Worm (Caenorhabditis elegans) whole organism, mixed stage, embryonic: ENCODE data around the gene rps-3.

Source experiments
- M03D4.4 ChIP-seq: sonication (generic microtip); optimal IDR thresholded peaks from 2 replicates; lab custom pipeline; 2017; ENCODE audit warnings: mild to moderate bottlenecking, missing genetic modification characterization, missing compliant biosample characterization
- bed-3 ChIP-seq: fragments of 200-800 bp; sonication (Bioruptor generic); optimal IDR thresholded peaks from 3 replicates; lab custom pipeline; 2018; ENCODE audit warnings: mild to moderate bottlenecking, missing genetic modification characterization, moderate library complexity, missing compliant biosample characterization
- blmp-1 ChIP-seq: fragments of 150-350 bp; optimal IDR thresholded peaks from 2 replicates; lab custom pipeline; 2014; ENCODE audit warnings: missing biosample characterization, missing genetic modification characterization
- ceh-39 ChIP-seq: fragments of 150-350 bp; optimal IDR thresholded peaks from 2 replicates; lab custom pipeline; 2014; ENCODE audit warnings: missing biosample characterization, missing genetic modification characterization
- ceh-43 ChIP-seq: fragments of 200-800 bp; sonication (Bioruptor generic); optimal IDR thresholded peaks from 2 replicates; lab custom pipeline; 2018; ENCODE audit warnings: mild to moderate bottlenecking, missing genetic modification characterization, moderate library complexity, missing compliant biosample characterization
- ceh-83 ChIP-seq: fragments of 200-800 bp; sonication (Bioruptor generic); optimal IDR thresholded peaks from 2 replicates; lab custom pipeline; 2018; ENCODE audit warnings: mild to moderate bottlenecking, missing genetic modification characterization, missing compliant biosample characterization
- ces-1 ChIP-seq: fragments of 150-350 bp; optimal IDR thresholded peaks from 2 replicates; lab custom pipeline; 2014; ENCODE audit warnings: missing biosample characterization, missing genetic modification reagents, missing genetic modification characterization
- cnd-1 ChIP-seq: fragments of 200-800 bp; sonication (Bioruptor generic); optimal IDR thresholded peaks from 2 replicates; lab custom pipeline; 2018; ENCODE audit warnings: mild to moderate bottlenecking, missing genetic modification characterization, missing compliant biosample characterization
- drap-1 ChIP-seq: fragments of 200-800 bp; sonication (Bioruptor generic); optimal IDR thresholded peaks from 3 replicates; lab custom pipeline; 2018; ENCODE audit warnings: mild to moderate bottlenecking, missing genetic modification characterization, missing compliant biosample characterization
- elt-1 ChIP-seq: sonication (generic microtip); optimal IDR thresholded peaks from 2 replicates; lab custom pipeline; 2017; ENCODE audit warnings: missing genetic modification characterization, mild to moderate bottlenecking, missing compliant biosample characterization, antibody characterized with exemption, moderate library complexity, borderline replicate concordance; ENCODE audit not compliant: insufficient read depth
- elt-3 ChIP-seq: fragments of 150-350 bp; optimal IDR thresholded peaks from 2 replicates; lab custom pipeline; 2014; ENCODE audit warnings: missing biosample characterization, missing genetic modification characterization
- flh-1 ChIP-seq: fragments of 200-800 bp; sonication (Bioruptor generic); optimal IDR thresholded peaks from 2 replicates; lab custom pipeline; 2018; ENCODE audit warnings: mild to moderate bottlenecking, missing genetic modification characterization, moderate library complexity, missing compliant biosample characterization
- ham-2 ChIP-seq: fragments of 200-800 bp; sonication (Bioruptor generic); optimal IDR thresholded peaks from 2 replicates; lab custom pipeline; 2018; ENCODE audit warnings: mild to moderate bottlenecking, missing genetic modification characterization, missing compliant biosample characterization
- hlh-1 ChIP-seq: fragments of 150-350 bp; optimal IDR thresholded peaks from 2 replicates; lab custom pipeline; 2014; ENCODE audit warnings: missing biosample characterization, missing genetic modification reagents, missing genetic modification characterization
- lin-13 ChIP-seq: fragments of 150-350 bp; optimal IDR thresholded peaks from 2 replicates; lab custom pipeline; 2014; ENCODE audit warnings: missing biosample characterization, missing genetic modification characterization
- lin-32 ChIP-seq: fragments of 200-800 bp; sonication (Bioruptor generic); optimal IDR thresholded peaks from 2 replicates; lab custom pipeline; 2018; ENCODE audit warnings: mild to moderate bottlenecking, missing genetic modification characterization, missing compliant biosample characterization
- lsy-2 ChIP-seq: fragments of 150-350 bp; optimal IDR thresholded peaks from 2 replicates; lab custom pipeline; 2014; ENCODE audit warnings: missing biosample characterization, missing genetic modification characterization
- mab-5 ChIP-seq: fragments of 150-350 bp; optimal IDR thresholded peaks from 2 replicates; lab custom pipeline; 2014; ENCODE audit warnings: missing biosample characterization, missing genetic modification characterization
- mep-1 ChIP-seq: fragments of 150-350 bp; optimal IDR thresholded peaks from 2 replicates; lab custom pipeline; 2017; ENCODE audit warnings: missing biosample characterization, missing genetic modification reagents, missing genetic modification characterization, inconsistent platforms
- mls-2 ChIP-seq: sonication (generic microtip); optimal IDR thresholded peaks from 2 replicates; lab custom pipeline; 2016; ENCODE audit warnings: mild to moderate bottlenecking, missing genetic modification characterization, moderate library complexity, missing compliant biosample characterization
- nhr-12 ChIP-seq: fragments of 150-350 bp; optimal IDR thresholded peaks from 2 replicates; lab custom pipeline; 2014; ENCODE audit warnings: missing biosample characterization, missing genetic modification characterization
- nhr-2 ChIP-seq: fragments of 150-350 bp; optimal IDR thresholded peaks from 2 replicates; lab custom pipeline; 2014; ENCODE audit warnings: missing biosample characterization, missing genetic modification characterization
- nhr-237 ChIP-seq: fragments of 150-350 bp; optimal IDR thresholded peaks from 2 replicates; lab custom pipeline; 2014; ENCODE audit warnings: missing biosample characterization, missing genetic modification characterization
- nhr-28 ChIP-seq: fragments of 150-350 bp; optimal IDR thresholded peaks from 2 replicates; lab custom pipeline; 2014; ENCODE audit warnings: missing biosample characterization, missing genetic modification characterization
- nhr-76 ChIP-seq: sonication (generic microtip); optimal IDR thresholded peaks from 2 replicates; lab custom pipeline; 2017; ENCODE audit warnings: missing biosample characterization, missing genetic modification characterization
- pha-4 ChIP-seq: fragments of 150-350 bp; optimal IDR thresholded peaks from 2 replicates; lab custom pipeline; 2018; ENCODE audit warnings: missing biosample characterization, missing genetic modification reagents, missing genetic modification characterization
- sem-2 ChIP-seq: fragments of 200-800 bp; sonication (Bioruptor generic); optimal IDR thresholded peaks from 2 replicates; lab custom pipeline; 2018; ENCODE audit warnings: mild to moderate bottlenecking, missing genetic modification characterization, missing compliant biosample characterization
- snpc-4 ChIP-seq: fragments of 150-350 bp; optimal IDR thresholded peaks from 2 replicates; lab custom pipeline; 2014; ENCODE audit warnings: missing biosample characterization, missing genetic modification characterization
- sptf-1 ChIP-seq: sonication (generic microtip); optimal IDR thresholded peaks from 2 replicates; lab custom pipeline; 2017; ENCODE audit warnings: mild to moderate bottlenecking, missing genetic modification characterization, moderate library complexity, missing compliant biosample characterization
- tbx-8 ChIP-seq: fragments of 200-800 bp; sonication (Bioruptor generic); optimal IDR thresholded peaks from 2 replicates; lab custom pipeline; 2018; ENCODE audit warnings: mild to moderate bottlenecking, missing genetic modification characterization, moderate library complexity, missing compliant biosample characterization
- unc-120 ChIP-seq: sonication (generic microtip); optimal IDR thresholded peaks from 2 replicates; lab custom pipeline; 2017; ENCODE audit warnings: missing genetic modification characterization, missing compliant biosample characterization; ENCODE audit not compliant: poor library complexity, severe bottlenecking
- unc-39 ChIP-seq: fragments of 150-350 bp; optimal IDR thresholded peaks from 2 replicates; lab custom pipeline; 2014; ENCODE audit warnings: missing biosample characterization, missing genetic modification characterization
- unc-62 ChIP-seq: fragments of 150-350 bp; optimal IDR thresholded peaks from 2 replicates; lab custom pipeline; 2014; ENCODE audit warnings: missing biosample characterization, missing genetic modification reagents, missing genetic modification characterization
- zip-8 ChIP-seq: fragments of 150-350 bp; optimal IDR thresholded peaks from 2 replicates; lab custom pipeline; 2014; ENCODE audit warnings: missing biosample characterization, missing genetic modification characterization
- ztf-11 ChIP-seq: fragments of 150-350 bp; optimal IDR thresholded peaks from 2 replicates; lab custom pipeline; 2014; ENCODE audit warnings: missing biosample characterization, missing genetic modification characterization

Gene rps-3

DNA sequence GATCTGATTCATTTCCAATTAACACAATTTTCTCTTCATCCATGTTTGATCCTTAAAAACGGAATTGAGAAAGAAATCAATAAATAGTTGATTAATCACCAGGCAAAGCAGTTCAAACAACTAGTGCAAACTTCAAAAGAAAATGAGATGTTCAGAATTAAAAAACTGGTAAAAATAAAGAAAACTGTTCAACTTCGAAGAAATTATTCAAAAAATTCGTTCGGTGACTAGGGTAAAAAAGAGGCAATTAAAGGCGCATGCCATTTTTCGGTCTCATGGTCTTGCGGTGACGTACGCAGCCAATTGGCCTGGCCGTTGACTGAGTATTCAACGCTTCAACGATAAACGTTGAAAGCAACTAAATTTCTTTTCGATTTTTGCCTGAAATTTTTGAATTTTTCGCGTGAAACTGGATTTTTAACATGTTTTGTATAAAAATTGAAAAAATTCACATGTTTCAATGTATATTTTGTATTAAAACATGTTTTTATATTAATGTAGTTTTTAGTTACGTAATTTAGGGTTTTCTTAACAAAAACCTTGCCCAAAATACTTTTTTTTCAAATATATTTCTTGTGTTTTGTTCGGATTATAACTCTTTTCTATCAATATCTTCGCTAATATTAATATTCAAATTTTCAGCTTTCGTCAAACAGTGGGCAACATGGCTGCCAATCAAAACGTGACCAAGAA is at the start of gene rps-3, which contains the start of gene sna-3:
Gene rps-3, plus strand, starts transcription at position 643 of the 693 bp plus-strand sequence.
Gene sna-3, minus strand, starts transcription at position 51 of the 693 bp plus-strand sequence.
- TF ChIP-seq mep-1 (tag; lab: Kevin White, UChicago), result peak; percentile 83
- TF ChIP-seq lin-32, result no peak
- peak; percentile 75 for TF ChIP-seq lin-13 (tag; lab: Kevin White, UChicago)
- TF ChIP-seq nhr-12 (tag; lab: Kevin White, UChicago), result no peak
- peak; percentile 43 for TF ChIP-seq nhr-2 (tag; lab: Kevin White, UChicago)
- TF ChIP-seq pha-4, result peak; percentile 32
- TF ChIP-seq ces-1 (GFP tag; lab: Kevin White, UChicago), result no peak
- TF ChIP-seq unc-62 (GFP tag; lab: Kevin White, UChicago), result peak; percentile 14
- TF ChIP-seq sptf-1, result peak; percentile 35
- peak; percentile 63 for TF ChIP-seq nhr-237 (tag; lab: Kevin White, UChicago)
- TF ChIP-seq bed-3 (GFP tag; lab: Kevin White, UChicago), result no peak
- TF ChIP-seq snpc-4 (tag; lab: Kevin White, UChicago), result no peak
- TF ChIP-seq ceh-39 (tag; lab: Kevin White, UChicago), result peak; percentile 74
- TF ChIP-seq elt-1, result no peak
- no peak for TF ChIP-seq elt-3 (tag; lab: Kevin White, UChicago)
- TF ChIP-seq ham-2 (GFP tag; lab: Kevin White, UChicago), result no peak
- TF ChIP-seq flh-1, result no peak
- TF ChIP-seq M03D4.4 (tag; lab: Kevin White, UChicago), result no peak
- no peak for TF ChIP-seq nhr-76 (tag; lab: Kevin White, UChicago)
- TF ChIP-seq drap-1 (GFP tag; lab: Kevin White, UChicago), result no peak
- no peak for TF ChIP-seq sem-2
- TF ChIP-seq tbx-8 (GFP tag; lab: Kevin White, UChicago), result no peak
- TF ChIP-seq unc-39 (tag; lab: Kevin White, UChicago), result no peak
- TF ChIP-seq unc-120 (tag; lab: Kevin White, UChicago), result peak; percentile 49
- TF ChIP-seq hlh-1 (tag; lab: Kevin White, UChicago), result peak; percentile 60
- peak; percentile 87 for TF ChIP-seq lsy-2 (tag; lab: Kevin White, UChicago)
- TF ChIP-seq mab-5 (tag; lab: Kevin White, UChicago), result no peak
- no peak for TF ChIP-seq ceh-43 (GFP tag; lab: Kevin White, UChicago)
- TF ChIP-seq mls-2 (tag; lab: Kevin White, UChicago), result peak; percentile 69
- no peak for TF ChIP-seq cnd-1 (tag; lab: Kevin White, UChicago)
- no peak for TF ChIP-seq ztf-11
- no peak for TF ChIP-seq ceh-83 (GFP tag; lab: Kevin White, UChicago)
- TF ChIP-seq nhr-28, result no peak
- no peak for TF ChIP-seq zip-8 (tag; lab: Kevin White, UChicago)
- TF ChIP-seq blmp-1 (tag; lab: Kevin White, UChicago), result no peak

DNA sequence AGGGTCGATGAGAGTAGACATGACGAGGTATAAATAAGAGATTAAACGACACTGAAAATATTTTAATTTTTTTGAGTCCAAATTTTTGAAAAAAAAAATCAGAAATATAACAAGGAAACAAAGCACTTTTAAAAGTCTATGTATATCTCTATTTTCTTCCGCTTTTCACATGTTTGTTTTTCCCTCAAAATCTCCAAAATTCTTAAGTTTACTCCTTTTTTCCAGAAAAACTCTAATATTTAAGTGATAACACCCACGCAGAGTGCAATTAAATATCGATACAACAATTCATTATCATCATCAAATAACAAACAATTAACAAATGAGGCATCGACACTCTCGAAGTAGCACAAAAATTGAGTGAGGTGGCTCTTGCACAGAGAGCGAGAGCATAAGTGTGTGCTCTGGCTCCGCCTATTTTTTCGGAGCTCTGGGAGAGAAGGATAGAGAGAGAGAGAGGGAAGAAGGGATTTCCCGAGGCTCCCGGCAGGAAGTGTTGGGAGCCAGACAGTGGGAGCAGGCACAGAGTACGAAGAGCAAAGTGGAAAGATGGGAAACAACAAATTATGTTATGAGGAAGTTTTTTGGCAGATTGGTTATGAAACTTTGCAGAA is 48.8 kb upstream of the rps-3 start, which contains the start of gene anmt-2:
Gene anmt-2, minus strand, starts transcription at position 51 of the 614 bp plus-strand sequence.
- peak; percentile 27 for TF ChIP-seq hlh-1 (tag; lab: Kevin White, UChicago)
- no peak for TF ChIP-seq unc-62 (GFP tag; lab: Kevin White, UChicago)

DNA sequence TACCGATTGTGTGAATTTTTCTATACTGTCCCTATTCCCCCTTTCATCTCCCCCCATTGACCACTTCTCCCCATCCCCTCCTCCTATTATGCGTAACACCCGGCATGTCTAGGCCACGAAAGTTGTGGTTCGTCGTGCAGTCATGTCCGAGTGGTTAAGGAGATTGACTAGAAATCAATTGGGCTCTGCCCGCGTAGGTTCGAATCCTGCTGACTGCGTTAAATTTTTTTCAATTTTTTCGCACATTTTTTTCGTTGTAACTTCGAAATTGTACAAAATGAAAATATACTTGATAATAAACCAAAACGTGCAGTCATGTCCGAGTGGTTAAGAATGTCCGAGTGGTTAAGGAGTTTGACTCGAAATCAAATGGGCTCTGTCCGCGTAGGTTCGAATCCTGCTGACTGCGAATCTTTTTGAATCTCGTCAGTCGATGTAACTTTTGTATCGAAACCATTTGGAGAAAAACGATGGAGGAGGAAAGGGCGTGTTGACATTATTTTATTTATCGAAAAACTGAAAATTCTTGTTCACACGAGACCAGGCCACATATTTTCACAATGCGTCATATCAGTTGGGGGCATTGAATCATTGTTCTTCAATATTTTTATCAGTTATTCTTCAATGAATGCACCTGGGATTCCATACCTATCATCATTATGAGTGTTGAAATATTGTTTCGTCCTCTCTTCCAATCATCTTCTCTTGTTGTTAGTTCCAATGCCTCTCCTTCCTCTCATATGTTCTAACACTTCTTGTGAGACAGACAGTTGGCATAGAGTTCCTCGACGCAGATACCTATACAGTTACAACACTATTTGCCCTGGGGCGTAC is 47.7 kb upstream of the rps-3 start, which contains the start of gene nfm-1:
Gene nfm-1, plus strand, starts transcription at position 812 of the 834 bp plus-strand sequence.
- no peak for TF ChIP-seq snpc-4 (tag; lab: Kevin White, UChicago)
- peak; percentile 90 for TF ChIP-seq drap-1 (GFP tag; lab: Kevin White, UChicago)
- no peak for TF ChIP-seq nhr-28
- TF ChIP-seq ceh-83 (GFP tag; lab: Kevin White, UChicago), result peak; percentile 87
- peak; percentile 86 for TF ChIP-seq sem-2
- TF ChIP-seq lin-32, result peak; percentile 71
- TF ChIP-seq hlh-1 (tag; lab: Kevin White, UChicago), result peak; percentile 89
- no peak for TF ChIP-seq nhr-237 (tag; lab: Kevin White, UChicago)
- no peak for TF ChIP-seq nhr-12 (tag; lab: Kevin White, UChicago)
- peak; percentile 73 for TF ChIP-seq tbx-8 (GFP tag; lab: Kevin White, UChicago)
- no peak for TF ChIP-seq zip-8 (tag; lab: Kevin White, UChicago)
- no peak for TF ChIP-seq elt-3 (tag; lab: Kevin White, UChicago)
- TF ChIP-seq unc-62 (GFP tag; lab: Kevin White, UChicago), result peak; percentile 47
- TF ChIP-seq ceh-39 (tag; lab: Kevin White, UChicago), result no peak
- peak; percentile 91 for TF ChIP-seq M03D4.4 (tag; lab: Kevin White, UChicago)
- peak; percentile 19 for TF ChIP-seq pha-4
- peak; percentile 93 for TF ChIP-seq mls-2 (tag; lab: Kevin White, UChicago)
- peak; percentile 35 for TF ChIP-seq lsy-2 (tag; lab: Kevin White, UChicago)
- TF ChIP-seq lin-13 (tag; lab: Kevin White, UChicago), result no peak
- TF ChIP-seq unc-120 (tag; lab: Kevin White, UChicago), result peak; percentile 77
- TF ChIP-seq ces-1 (GFP tag; lab: Kevin White, UChicago), result peak; percentile 62
- TF ChIP-seq nhr-76 (tag; lab: Kevin White, UChicago), result no peak
- peak; percentile 86 for TF ChIP-seq ceh-43 (GFP tag; lab: Kevin White, UChicago)
- TF ChIP-seq mep-1 (tag; lab: Kevin White, UChicago), result peak; percentile 71
- TF ChIP-seq blmp-1 (tag; lab: Kevin White, UChicago), result no peak
- peak; percentile 66 for TF ChIP-seq flh-1
- TF ChIP-seq mab-5 (tag; lab: Kevin White, UChicago), result no peak
- peak; percentile 71 for TF ChIP-seq ham-2 (GFP tag; lab: Kevin White, UChicago)
- TF ChIP-seq nhr-2 (tag; lab: Kevin White, UChicago), result no peak
- TF ChIP-seq unc-39 (tag; lab: Kevin White, UChicago), result peak; percentile 35
- no peak for TF ChIP-seq elt-1
- TF ChIP-seq ztf-11, result no peak
- TF ChIP-seq bed-3 (GFP tag; lab: Kevin White, UChicago), result peak; percentile 70
- TF ChIP-seq cnd-1 (tag; lab: Kevin White, UChicago), result peak; percentile 89
- peak; percentile 92 for TF ChIP-seq sptf-1
